Worm (Caenorhabditis elegans) whole organism, L2 larva: ENCODE measurements around the gene W03D2.9.

ENCODE experiments used
- zag-1 ChIP-seq: fragments of 150-350 bp; optimal IDR thresholded peaks from 2 replicates; lab custom pipeline; 2014; ENCODE audit warnings: missing biosample characterization, missing genetic modification characterization
- ztf-1 ChIP-seq: fragments of 200-800 bp; sonication (Bioruptor generic); conservative IDR thresholded peaks from 2 replicates; pipeline ENCODE4 v1.3.6; 2022; ENCODE audit warnings: missing genetic modification characterization, missing compliant biosample characterization

ce11 chrIV:4068480-4068879 is 6.0 kb downstream of the W03D2.9 start, which contains the start of gene fbxb-55:
- TF ChIP-seq ztf-1 (GFP tag; lab: Robert Waterston, UW) (no peak), zag-1 (no peak)
